Fruit fly (Drosophila melanogaster) whole organism, embryonic: ENCODE data around the gene xmas.

Experiments
- Asciz ChIP-seq: fragments of 200-800 bp; sonication (Bioruptor generic); optimal IDR thresholded peaks from 2 replicates; lab custom pipeline; 2017; ENCODE audit warnings: missing biosample characterization, mild to moderate bottlenecking, missing genetic modification characterization, missing genetic modification reagents
- CG10543 ChIP-seq: fragments of 200-800 bp; sonication (Bioruptor generic); optimal IDR thresholded peaks from 3 replicates; lab custom pipeline; 2017; ENCODE audit warnings: missing biosample characterization, mild to moderate bottlenecking, missing genetic modification characterization, moderate library complexity
- CG12155 ChIP-seq: fragments of 200-800 bp; sonication (Bioruptor generic); optimal IDR thresholded peaks from 3 replicates; lab custom pipeline; 2016; ENCODE audit warnings: missing biosample characterization, missing genetic modification characterization
- CG12391 ChIP-seq: fragments of 200-800 bp; sonication (Bioruptor generic); optimal IDR thresholded peaks from 3 replicates; lab custom pipeline; 2018; ENCODE audit warnings: missing biosample characterization, mild to moderate bottlenecking, missing genetic modification characterization, moderate library complexity
- CG13123 ChIP-seq: fragments of 200-800 bp; sonication (Bioruptor generic); optimal IDR thresholded peaks from 2 replicates; lab custom pipeline; 2016; ENCODE audit warnings: missing biosample characterization, missing genetic modification characterization
- CG14860 ChIP-seq: fragments of 200-800 bp; sonication (Bioruptor generic); IDR thresholded peaks from 3 replicates; pipeline ENCODE4 v1.3.6; 2022; ENCODE audit warnings: missing biosample characterization, missing genetic modification characterization; ENCODE audit not compliant: partially characterized antibody
- CG16779 ChIP-seq: fragments of 200-800 bp; sonication (Bioruptor generic); IDR thresholded peaks from 2 replicates; pipeline ENCODE4 v1.3.6; 2022; ENCODE audit warnings: missing biosample characterization, missing genetic modification characterization
- CG16813 ChIP-seq: fragments of 200-800 bp; sonication (Bioruptor generic); IDR thresholded peaks from 3 replicates; pipeline ENCODE4 v1.3.6; 2022; ENCODE audit warnings: missing biosample characterization, missing genetic modification characterization; ENCODE audit not compliant: partially characterized antibody
- CG16863 ChIP-seq: fragments of 200-800 bp; sonication (Bioruptor generic); optimal IDR thresholded peaks from 3 replicates; lab custom pipeline; 2016; ENCODE audit warnings: missing biosample characterization, missing genetic modification characterization
- CG17186 ChIP-seq: fragments of 200-800 bp; sonication (Bioruptor generic); optimal IDR thresholded peaks from 3 replicates; lab custom pipeline; 2017; ENCODE audit warnings: missing biosample characterization, missing genetic modification reagents, missing genetic modification characterization
- CG18262 ChIP-seq: fragments of 200-800 bp; optimal IDR thresholded peaks from 3 replicates; lab custom pipeline; 2019; ENCODE audit warnings: missing biosample characterization, mild to moderate bottlenecking, missing genetic modification characterization, moderate library complexity
- CG2116 ChIP-seq: fragments of 200-800 bp; sonication (Bioruptor generic); optimal IDR thresholded peaks from 3 replicates; lab custom pipeline; 2018; ENCODE audit warnings: missing biosample characterization, mild to moderate bottlenecking, missing genetic modification characterization
- CG2202 ChIP-seq: fragments of 200-800 bp; sonication (Bioruptor generic); optimal IDR thresholded peaks from 2 replicates; lab custom pipeline; 2018; ENCODE audit warnings: missing biosample characterization, mild to moderate bottlenecking, missing genetic modification characterization
- CG30431 ChIP-seq: fragments of 200-800 bp; sonication (Bioruptor generic); optimal IDR thresholded peaks from 2 replicates; lab custom pipeline; 2017; ENCODE audit warnings: missing biosample characterization, missing genetic modification characterization
- CG3163 ChIP-seq: fragments of 200-800 bp; sonication (Bioruptor generic); optimal IDR thresholded peaks from 3 replicates; lab custom pipeline; 2016; ENCODE audit warnings: missing biosample characterization, missing genetic modification characterization
- CG34376 ChIP-seq: fragments of 200-800 bp; sonication (Bioruptor generic); optimal IDR thresholded peaks from 2 replicates; lab custom pipeline; 2018; ENCODE audit warnings: missing biosample characterization, mild to moderate bottlenecking, missing genetic modification characterization
- CG34422 ChIP-seq: fragments of 200-800 bp; sonication (Bioruptor generic); IDR thresholded peaks from 3 replicates; pipeline ENCODE4 v1.3.6; 2022; ENCODE audit warnings: missing biosample characterization, missing genetic modification characterization
- CG7963 ChIP-seq: fragments of 200-800 bp; sonication (Bioruptor generic); IDR thresholded peaks from 3 replicates; pipeline ENCODE4 v1.3.6; 2022; ENCODE audit warnings: missing biosample characterization, missing genetic modification characterization; ENCODE audit not compliant: partially characterized antibody
- CG8290 ChIP-seq, 3 experiments: fragments of 200-800 bp; sonication (Bioruptor generic); optimal IDR thresholded peaks; 2 replicates each; lab custom pipeline; 2016 to 2019; ENCODE audit warnings: missing biosample characterization in 3 of 3, missing genetic modification characterization in 3 of 3, mild to moderate bottlenecking in 2 of 3, moderate library complexity in 1 of 3
- D19B ChIP-seq: fragments of 200-800 bp; sonication (Bioruptor generic); optimal IDR thresholded peaks from 2 replicates; lab custom pipeline; 2017; ENCODE audit warnings: missing biosample characterization, mild to moderate bottlenecking, missing genetic modification characterization
- Dip2 ChIP-seq: fragments of 200-800 bp; sonication (Bioruptor generic); IDR thresholded peaks from 2 replicates; pipeline ENCODE4 v1.3.6; 2022; ENCODE audit warnings: missing biosample characterization, missing genetic modification characterization
- GATAe ChIP-seq: fragments of 200-800 bp; sonication (Bioruptor generic); conservative IDR thresholded peaks from 2 replicates; pipeline ENCODE4 v1.3.6; 2022; ENCODE audit warnings: missing biosample characterization, missing genetic modification characterization
- Gsc ChIP-seq: fragments of 200-800 bp; sonication (Bioruptor generic); IDR thresholded peaks from 2 replicates; pipeline ENCODE4 v1.3.6; 2022; ENCODE audit warnings: missing biosample characterization, missing genetic modification characterization
- H15 ChIP-seq: fragments of 200-800 bp; sonication (Bioruptor generic); IDR thresholded peaks from 3 replicates; pipeline ENCODE4 v1.3.6; 2022; ENCODE audit warnings: missing biosample characterization, missing genetic modification characterization
- Max ChIP-seq: fragments of 200-800 bp; sonication (Bioruptor generic); optimal IDR thresholded peaks from 2 replicates; lab custom pipeline; 2016; ENCODE audit warnings: missing biosample characterization, mild to moderate bottlenecking, missing genetic modification characterization
- Opbp ChIP-seq: fragments of 200-800 bp; sonication (Bioruptor generic); IDR thresholded peaks from 3 replicates; pipeline ENCODE4 v1.3.6; 2022; ENCODE audit warnings: missing biosample characterization, missing genetic modification characterization; ENCODE audit not compliant: partially characterized antibody
- Stat92E ChIP-seq, 3 experiments: fragments of >200 bp in 2 of 3; fragments of 200-800 bp in 1 of 3; sonication (Bioruptor generic) in 1 of 3; optimal IDR thresholded peaks; 2 replicates each; lab custom pipeline; 2017 to 2019; ENCODE audit warnings: missing biosample characterization in 3 of 3, missing genetic modification characterization in 3 of 3, mild to moderate bottlenecking in 1 of 3, moderate library complexity in 1 of 3
- ab ChIP-seq: fragments of 200-800 bp; sonication (Bioruptor generic); optimal IDR thresholded peaks from 2 replicates; lab custom pipeline; 2016; ENCODE audit warnings: missing biosample characterization, missing genetic modification characterization
- aop ChIP-seq: fragments of 200-800 bp; sonication (Bioruptor generic); IDR thresholded peaks from 2 replicates; pipeline ENCODE4 v1.3.6; 2022; ENCODE audit warnings: missing biosample characterization, missing genetic modification characterization
- bab2 ChIP-seq: fragments of 200-800 bp; sonication (Bioruptor generic); optimal IDR thresholded peaks from 2 replicates; lab custom pipeline; 2016; ENCODE audit warnings: missing biosample characterization, missing genetic modification characterization
- crc ChIP-seq: fragments of 200-800 bp; sonication (Bioruptor generic); optimal IDR thresholded peaks from 2 replicates; lab custom pipeline; 2016; ENCODE audit warnings: missing biosample characterization, missing genetic modification characterization
- danr ChIP-seq: fragments of 200-800 bp; sonication (Bioruptor generic); IDR thresholded peaks from 2 replicates; pipeline ENCODE4 v1.3.6; 2022; ENCODE audit warnings: missing biosample characterization, missing genetic modification characterization
- fru ChIP-seq: fragments of >200 bp; optimal IDR thresholded peaks from 2 replicates; lab custom pipeline; 2017
- klu ChIP-seq: fragments of 200-800 bp; sonication (Bioruptor generic); IDR thresholded peaks from 2 replicates; pipeline ENCODE4 v1.3.6; 2022; ENCODE audit warnings: missing biosample characterization, missing genetic modification characterization
- kni ChIP-seq: fragments of 200-800 bp; sonication (Bioruptor generic); optimal IDR thresholded peaks from 3 replicates; lab custom pipeline; 2017; ENCODE audit warnings: mild to moderate bottlenecking, missing biosample characterization, missing genetic modification reagents, missing genetic modification characterization
- luna ChIP-seq: fragments of 200-800 bp; sonication (Bioruptor generic); optimal IDR thresholded peaks from 2 replicates; lab custom pipeline; 2016; ENCODE audit warnings: missing biosample characterization, missing genetic modification characterization
- nmo ChIP-seq: fragments of 200-800 bp; sonication (Bioruptor generic); optimal IDR thresholded peaks from 2 replicates; lab custom pipeline; 2018; ENCODE audit warnings: missing biosample characterization, mild to moderate bottlenecking, missing genetic modification characterization, moderate library complexity
- pita ChIP-seq: fragments of 200-800 bp; sonication (Bioruptor generic); optimal IDR thresholded peaks from 2 replicates; lab custom pipeline; 2017; ENCODE audit warnings: missing biosample characterization, mild to moderate bottlenecking, missing genetic modification characterization
- ranshi ChIP-seq: fragments of 200-800 bp; sonication (Bioruptor generic); IDR thresholded peaks from 2 replicates; pipeline ENCODE4 v1.3.6; 2022; ENCODE audit warnings: missing biosample characterization, missing genetic modification characterization
- sc ChIP-seq, 3 experiments: fragments of >200 bp in 2 of 3; fragments of 200-800 bp in 1 of 3; sonication (Bioruptor generic) in 1 of 3; optimal IDR thresholded peaks; 2 replicates in 2 of 3; 3 replicates in 1 of 3; lab custom pipeline; 2017; ENCODE audit warnings: mild to moderate bottlenecking in 1 of 3, missing biosample characterization in 1 of 3, missing genetic modification characterization in 1 of 3, missing genetic modification reagents in 1 of 3
- sob ChIP-seq: fragments of 200-800 bp; sonication (Bioruptor generic); IDR thresholded peaks from 2 replicates; pipeline ENCODE4 v1.3.6; 2022; ENCODE audit warnings: missing biosample characterization, missing genetic modification characterization
- sr ChIP-seq: fragments of 200-800 bp; sonication (Bioruptor generic); IDR thresholded peaks from 3 replicates; pipeline ENCODE4 v1.3.6; 2022; ENCODE audit warnings: missing biosample characterization, missing genetic modification characterization
- ttk ChIP-seq: fragments of 200-800 bp; sonication (Bioruptor generic); IDR thresholded peaks from 2 replicates; pipeline ENCODE4 v2.1.2; 2022; ENCODE audit warnings: missing biosample characterization, missing genetic modification characterization
- twi ChIP-seq: fragments of 200-800 bp; optimal IDR thresholded peaks from 2 replicates; lab custom pipeline; 2019; ENCODE audit warnings: missing biosample characterization, mild to moderate bottlenecking, missing genetic modification characterization, moderate library complexity
- usp ChIP-seq: fragments of >200 bp; optimal IDR thresholded peaks from 2 replicates; lab custom pipeline; 2017; ENCODE audit warnings: missing biosample characterization, missing genetic modification characterization

xmas gene

DNA sequence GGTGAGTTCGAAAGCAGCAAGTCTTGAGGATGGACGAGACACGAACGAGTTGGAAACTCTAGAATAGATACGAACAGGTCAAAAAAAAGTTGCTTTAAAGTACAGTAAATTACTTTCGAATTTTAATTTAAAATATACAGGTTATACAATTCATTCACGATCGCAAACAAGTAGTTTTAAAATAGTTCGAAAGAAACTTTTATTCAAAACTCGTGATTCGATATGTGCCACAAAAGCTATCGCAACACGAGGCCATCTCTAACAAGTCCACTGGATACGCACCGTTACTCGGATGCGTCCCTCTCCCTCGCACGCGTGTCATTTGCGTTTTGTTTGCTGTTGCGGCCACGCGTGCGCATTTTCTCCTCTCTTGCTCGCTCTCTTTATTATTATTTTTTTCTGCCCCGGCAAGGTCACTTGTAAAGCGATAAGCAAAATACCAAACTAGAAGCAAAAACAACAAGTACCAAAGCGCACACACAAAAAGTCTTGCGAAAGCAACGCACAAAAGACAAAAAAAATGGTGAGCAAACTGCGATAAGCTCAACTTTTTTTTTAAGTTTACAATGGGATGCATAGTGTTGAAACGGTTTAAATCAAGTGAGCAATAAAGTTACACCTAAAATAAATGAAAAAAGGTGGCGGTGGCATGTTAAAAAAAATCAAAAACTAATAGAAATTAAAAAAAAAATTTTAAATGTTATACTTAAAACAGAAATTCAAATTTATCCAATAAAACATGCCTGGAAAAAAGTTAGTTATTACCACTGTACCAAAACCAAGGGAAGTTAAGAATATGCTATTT lies 33.9 kb downstream of the xmas start (continued):
- TF ChIP-seq crc (GFP tag; lab: Kevin White, UChicago), result peak; percentile 10
- peak; percentile 33; the same call in 1 of the 2 replicates for TF ChIP-seq GATAe (GFP tag; lab: Robert Waterston, UW)
- no peak for TF ChIP-seq CG17186 (GFP tag; lab: Kevin White, UChicago)
- TF ChIP-seq CG2202 (tag; lab: Kevin White, UChicago), result peak; percentile 2
- peak; percentile 39 for TF ChIP-seq CG3163 (GFP tag; lab: Kevin White, UChicago)
- TF ChIP-seq CG13123, result no peak
- TF ChIP-seq, all 482 proteins: peak for 326

DNA sequence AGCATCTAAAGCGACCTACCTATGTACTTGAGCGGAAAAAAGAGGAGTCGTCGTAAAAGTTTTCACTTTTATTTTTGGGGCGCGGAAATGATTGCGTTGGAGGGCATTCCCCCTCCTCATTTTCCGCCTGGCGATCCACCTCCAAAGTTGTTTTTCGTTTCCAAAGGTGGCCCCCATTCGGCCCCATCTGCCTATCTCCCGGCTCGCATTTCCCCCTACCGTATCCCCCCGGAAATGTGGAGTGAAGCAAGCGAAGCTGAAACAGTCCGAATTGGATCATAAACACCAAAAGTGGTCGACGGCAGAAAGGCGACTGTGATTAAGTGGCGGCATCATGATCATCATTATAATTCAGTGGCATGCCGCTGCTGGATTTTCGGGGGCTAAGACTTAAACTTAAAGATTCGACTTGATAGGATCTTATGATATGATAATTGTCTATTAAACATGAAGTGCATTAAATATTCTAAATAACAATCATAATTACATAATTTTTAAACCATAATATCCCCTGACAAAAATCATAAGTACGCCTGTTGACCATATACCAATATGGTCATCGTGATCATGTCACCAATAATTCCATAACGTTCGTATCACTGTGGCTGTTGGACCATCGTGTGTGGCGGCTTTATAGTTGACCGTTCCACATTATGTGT lies 35.4 kb downstream of the xmas start:
- TF ChIP-seq CG7963 (no peak), nmo (GFP tag; lab: Kevin White, UChicago) (peak; percentile 81), CG30431 (GFP tag; lab: Kevin White, UChicago) (peak; percentile 39), luna (GFP tag; lab: Kevin White, UChicago) (no peak), klu (GFP tag; lab: Robert Waterston, UW) (peak; percentile 62), CG34422 (GFP tag; lab: Robert Waterston, UW) (0 out of 3 replicates have a peak, but pooled peaks have one; percentile 60), Dip2 (GFP tag; lab: Robert Waterston, UW) (0 out of 2 replicates have a peak, but pooled peaks have one; percentile 11), CG16863 (GFP tag; lab: Kevin White, UChicago) (peak; percentile 36), ab (GFP tag; lab: Kevin White, UChicago) (no peak), kni (GFP tag; lab: Kevin White, UChicago) (no peak), usp (GFP tag; lab: Kevin White, UChicago) (no peak), H15 (GFP tag; lab: Robert Waterston, UW) (peak; percentile 51; the same call in 1 of the 3 replicates), danr (GFP tag; lab: Robert Waterston, UW) (0 out of 2 replicates have a peak, but pooled peaks have one; percentile 21), bab2 (GFP tag; lab: Kevin White, UChicago) (peak; percentile 51), Stat92E (GFP tag; optimal IDR thresholded peaks at IDR 0.05; lab: Kevin White, UChicago) (no peak), CG34376 (peak; percentile 5), CG12391 (tag; lab: Kevin White, UChicago) (peak; percentile 78), sc (optimal IDR thresholded peaks at IDR 0.05; lab: Kevin White, UChicago) (no peak), sc (GFP tag; optimal IDR thresholded peaks at IDR 0.05; lab: Kevin White, UChicago) (peak; percentile 4), D19B (GFP tag; lab: Kevin White, UChicago) (peak; percentile 41), CG10543 (GFP tag; lab: Kevin White, UChicago) (peak; percentile 43), fru (lab: Kevin White, UChicago) (no peak), Gsc (no peak), ttk (GFP tag; lab: Robert Waterston, UW) (peak; percentile 57), Opbp (no peak), ranshi (GFP tag; lab: Robert Waterston, UW) (peak; percentile 76), CG14860 (GFP tag; lab: Robert Waterston, UW) (no peak), CG12155 (peak; percentile 64), Max (GFP tag; lab: Kevin White, UChicago) (peak; percentile 25), twi (no peak), sob (GFP tag; lab: Robert Waterston, UW) (peak; percentile 82), CG2116 (GFP tag; lab: Kevin White, UChicago) (no peak), pita (GFP tag; lab: Kevin White, UChicago) (no peak), Asciz (GFP tag; lab: Kevin White, UChicago) (peak; percentile 71), aop (GFP tag; lab: Robert Waterston, UW) (no peak), sr (GFP tag; lab: Robert Waterston, UW) (no peak), CG16813 (GFP tag; lab: Robert Waterston, UW) (no peak), CG18262 (tag; lab: Kevin White, UChicago) (peak; percentile 77), CG16779 (GFP tag; lab: Robert Waterston, UW) (peak; percentile 47; the same call in 1 of the 2 replicates), CG8290 (GFP tag; optimal IDR thresholded peaks at IDR 0.05; lab: Kevin White, UChicago) (no peak), CG8290 (tag; optimal IDR thresholded peaks at IDR 0.05; lab: Kevin White, UChicago) (peak in 1 of 2 experiments; percentile 86)
